Worm (Caenorhabditis elegans) whole organism, midembryonic: ENCODE results near the gene ncs-3.

Experiments used
- T22C8.4 ChIP-seq: fragments of 200-800 bp; sonication (Bioruptor generic); IDR thresholded peaks from 2 replicates; pipeline ENCODE4 v1.3.6; 2022; ENCODE audit warnings: missing genetic modification characterization, missing compliant biosample characterization
- flt-1 ChIP-seq: fragments of 200-800 bp; sonication (Bioruptor generic); IDR thresholded peaks from 2 replicates; pipeline ENCODE4 v1.3.6; 2022; ENCODE audit warnings: missing genetic modification characterization, missing compliant biosample characterization
- klf-2 ChIP-seq: fragments of 200-800 bp; sonication (Bioruptor generic); conservative IDR thresholded peaks from 2 replicates; pipeline ENCODE4 v1.3.6; 2022; ENCODE audit warnings: missing genetic modification reagents, missing genetic modification characterization, missing compliant biosample characterization
- tab-1 ChIP-seq: fragments of 200-800 bp; sonication (Bioruptor generic); IDR thresholded peaks from 2 replicates; pipeline ENCODE4 v1.3.6; 2022; ENCODE audit warnings: missing genetic modification characterization, missing compliant biosample characterization
- ztf-29 ChIP-seq: fragments of 200-800 bp; sonication (Bioruptor generic); IDR thresholded peaks from 2 replicates; pipeline ENCODE4 v1.3.6; 2022; ENCODE audit warnings: missing genetic modification reagents, missing genetic modification characterization, missing compliant biosample characterization

DNA sequence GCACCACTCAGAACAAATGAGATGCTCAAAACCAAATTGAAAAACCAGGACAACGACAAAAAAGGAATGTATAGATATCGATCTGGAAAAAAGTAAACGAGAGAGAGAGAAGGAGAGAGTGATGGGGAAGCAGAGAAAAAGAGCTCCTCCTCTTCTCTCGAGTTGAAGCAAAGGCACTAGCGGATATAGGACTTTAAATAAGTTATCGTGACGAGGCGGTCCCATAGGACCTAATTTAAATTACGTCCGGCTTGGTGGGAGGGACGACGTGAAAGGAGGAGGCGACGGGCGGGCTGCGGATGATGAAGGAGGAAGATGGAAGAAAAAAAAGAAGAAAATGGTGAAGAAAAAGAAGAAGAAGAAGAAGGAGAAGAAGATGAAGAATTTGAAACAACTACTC is 35.3 kb upstream of the ncs-3 start:
- TF ChIP-seq klf-2 (GFP tag; lab: Robert Waterston, UW), result no peak
- TF ChIP-seq tab-1 (GFP tag; lab: Robert Waterston, UW), result no peak
- TF ChIP-seq ztf-29 (GFP tag; lab: Robert Waterston, UW), result no peak
- TF ChIP-seq flt-1 (GFP tag; lab: Robert Waterston, UW), result no peak
- TF ChIP-seq T22C8.4, result no peak
